Worm (Caenorhabditis elegans) whole organism, early embryonic: ENCODE measurements around the gene srx-84.

Experiments used
- B0310.2 ChIP-seq: sonication (generic microtip); optimal IDR thresholded peaks from 2 replicates; lab custom pipeline; 2016; ENCODE audit warnings: mild to moderate bottlenecking, missing genetic modification characterization, missing compliant biosample characterization
- F13C5.2 ChIP-seq: sonication (generic microtip); optimal IDR thresholded peaks from 2 replicates; lab custom pipeline; 2017; ENCODE audit warnings: mild to moderate bottlenecking, missing genetic modification characterization, inconsistent platforms, missing compliant biosample characterization
- aly-1 ChIP-seq: sonication (generic microtip); optimal IDR thresholded peaks from 2 replicates; lab custom pipeline; 2016; ENCODE audit warnings: missing genetic modification characterization, missing compliant biosample characterization
- ama-1 ChIP-seq: fragments of 150-350 bp; optimal IDR thresholded peaks from 2 replicates; lab custom pipeline; 2014
- ceh-13 ChIP-seq: fragments of 200-800 bp; sonication (Bioruptor generic); optimal IDR thresholded peaks from 2 replicates; lab custom pipeline; 2018; ENCODE audit warnings: mild to moderate bottlenecking, missing genetic modification characterization, missing compliant biosample characterization
- ceh-36 ChIP-seq: sonication (generic microtip); optimal IDR thresholded peaks from 2 replicates; lab custom pipeline; 2016; ENCODE audit warnings: missing genetic modification characterization, inconsistent platforms, missing compliant biosample characterization
- ets-7 ChIP-seq: sonication (generic microtip); optimal IDR thresholded peaks from 2 replicates; lab custom pipeline; 2016; ENCODE audit warnings: missing genotype, missing genetic modification characterization, missing compliant biosample characterization
- flt-1 ChIP-seq: fragments of 200-800 bp; sonication (Bioruptor generic); IDR thresholded peaks from 2 replicates; pipeline ENCODE4 v1.3.6; 2022; ENCODE audit warnings: missing genetic modification characterization, missing compliant biosample characterization
- hmbx-1 ChIP-seq: sonication (generic microtip); optimal IDR thresholded peaks from 2 replicates; lab custom pipeline; 2016; ENCODE audit warnings: mild to moderate bottlenecking, missing genetic modification characterization, missing compliant biosample characterization
- hmg-4 ChIP-seq: fragments of 200-800 bp; sonication (Bioruptor generic); optimal IDR thresholded peaks from 2 replicates; lab custom pipeline; 2018; ENCODE audit warnings: mild to moderate bottlenecking, missing genetic modification characterization, missing compliant biosample characterization
- hnd-1 ChIP-seq: sonication (generic microtip); optimal IDR thresholded peaks from 2 replicates; lab custom pipeline; 2016; ENCODE audit warnings: missing genetic modification characterization, missing compliant biosample characterization
- pes-1 ChIP-seq: fragments of 200-800 bp; sonication (Bioruptor generic); IDR thresholded peaks from 2 replicates; pipeline ENCODE4 v1.3.6; 2022; ENCODE audit warnings: missing genetic modification reagents, missing genetic modification characterization, missing compliant biosample characterization
- scrt-1 ChIP-seq: fragments of 200-800 bp; sonication (Bioruptor generic); IDR thresholded peaks from 2 replicates; pipeline ENCODE4 v1.3.6; 2022; ENCODE audit warnings: missing genetic modification characterization, missing compliant biosample characterization
- sea-1 ChIP-seq: fragments of 200-800 bp; sonication (Bioruptor generic); conservative IDR thresholded peaks from 2 replicates; pipeline ENCODE4 v1.3.6; 2022; ENCODE audit warnings: missing genetic modification characterization, missing compliant biosample characterization
- tbx-11 ChIP-seq: fragments of 200-800 bp; sonication (Bioruptor generic); IDR thresholded peaks from 2 replicates; pipeline ENCODE4 v1.3.6; 2022; ENCODE audit warnings: missing genetic modification characterization, missing compliant biosample characterization
- tbx-37 ChIP-seq: fragments of 200-800 bp; sonication (Bioruptor generic); conservative IDR thresholded peaks from 2 replicates; pipeline ENCODE4 v1.3.6; 2022; ENCODE audit warnings: missing genetic modification reagents, missing genetic modification characterization, missing compliant biosample characterization
- tra-4 ChIP-seq: sonication (generic microtip); optimal IDR thresholded peaks from 2 replicates; lab custom pipeline; 2017; ENCODE audit warnings: missing genetic modification characterization, missing compliant biosample characterization

srx-84 gene

ce11 chrV:11593888-11594287, 5.0 kb upstream of the srx-84 start:
- TF ChIP-seq flt-1 (GFP tag; lab: Robert Waterston, UW): no peak

- TF ChIP-seq hmg-4 (GFP tag; lab: Kevin White, UChicago) (no peak), ceh-13 (GFP tag; lab: Kevin White, UChicago) (no peak), aly-1 (no peak), B0310.2 (tag; lab: Kevin White, UChicago) (no peak), pes-1 (GFP tag; lab: Robert Waterston, UW) (no peak), tra-4 (tag; lab: Kevin White, UChicago) (no peak), tbx-11 (GFP tag; lab: Robert Waterston, UW) (no peak), ceh-36 (tag; lab: Kevin White, UChicago) (no peak), flt-1 (GFP tag; lab: Robert Waterston, UW) (no peak), ets-7 (tag; lab: Kevin White, UChicago) (no peak), hmbx-1 (no peak), hnd-1 (tag; lab: Kevin White, UChicago) (no peak), scrt-1 (GFP tag; lab: Robert Waterston, UW) (no peak), tbx-37 (GFP tag; lab: Robert Waterston, UW) (no peak), ama-1 (no peak)
Measured at ce11 chrV:11600800-11601199, 1.9 kb downstream of the srx-84 start, which contains the start of gene F35B12.9. Gene F35B12.9 (plus strand): TSS chrV:11601171.

- TF ChIP-seq hmg-4 (GFP tag; lab: Kevin White, UChicago) (no peak), aly-1 (no peak), sea-1 (GFP tag; lab: Robert Waterston, UW) (no peak), pes-1 (GFP tag; lab: Robert Waterston, UW) (no peak), tbx-11 (GFP tag; lab: Robert Waterston, UW) (no peak), flt-1 (GFP tag; lab: Robert Waterston, UW) (no peak), tbx-37 (GFP tag; lab: Robert Waterston, UW) (no peak), scrt-1 (GFP tag; lab: Robert Waterston, UW) (no peak), ets-7 (tag; lab: Kevin White, UChicago) (no peak), F13C5.2 (no peak), hnd-1 (tag; lab: Kevin White, UChicago) (no peak), ceh-36 (tag; lab: Kevin White, UChicago) (no peak), ceh-13 (GFP tag; lab: Kevin White, UChicago) (no peak), B0310.2 (tag; lab: Kevin White, UChicago) (no peak), tra-4 (tag; lab: Kevin White, UChicago) (no peak), hmbx-1 (no peak), ama-1 (no peak)
Measured at ce11 chrV:11604484-11604883, 5.6 kb downstream of the srx-84 start, which contains the start of gene dhs-20. Gene dhs-20 (minus strand): TSS chrV:11604563.

ce11 chrV:11605227-11605626, 6.3 kb downstream of the srx-84 start:
- TF ChIP-seq ets-7 (tag; lab: Kevin White, UChicago): no peak
- TF ChIP-seq ceh-36 (tag; lab: Kevin White, UChicago): no peak
- TF ChIP-seq hmg-4 (GFP tag; lab: Kevin White, UChicago): no peak
- no peak for TF ChIP-seq ama-1
- no peak for TF ChIP-seq scrt-1 (GFP tag; lab: Robert Waterston, UW)
- TF ChIP-seq ceh-13 (GFP tag; lab: Kevin White, UChicago): no peak
- TF ChIP-seq tbx-11 (GFP tag; lab: Robert Waterston, UW): no peak
- TF ChIP-seq hmbx-1: no peak
- no peak for TF ChIP-seq tra-4 (tag; lab: Kevin White, UChicago)
- TF ChIP-seq B0310.2 (tag; lab: Kevin White, UChicago): no peak

ce11 chrV:11606424-11606823, 7.5 kb downstream of the srx-84 start, which contains the start of gene idpp-16:
Gene idpp-16 (minus strand): TSS chrV:11606524.
- TF ChIP-seq scrt-1 (GFP tag; lab: Robert Waterston, UW): no peak
- no peak for TF ChIP-seq F13C5.2
- no peak for TF ChIP-seq tbx-11 (GFP tag; lab: Robert Waterston, UW)
- no peak for TF ChIP-seq hnd-1 (tag; lab: Kevin White, UChicago)
- no peak for TF ChIP-seq ets-7 (tag; lab: Kevin White, UChicago)
- no peak for TF ChIP-seq tra-4 (tag; lab: Kevin White, UChicago)
- no peak for TF ChIP-seq hmg-4 (GFP tag; lab: Kevin White, UChicago)
- no peak for TF ChIP-seq flt-1 (GFP tag; lab: Robert Waterston, UW)
- TF ChIP-seq pes-1 (GFP tag; lab: Robert Waterston, UW): no peak
- no peak for TF ChIP-seq ceh-36 (tag; lab: Kevin White, UChicago)
- no peak for TF ChIP-seq aly-1
- TF ChIP-seq hmbx-1: no peak
- TF ChIP-seq sea-1 (GFP tag; lab: Robert Waterston, UW): no peak
- no peak for TF ChIP-seq B0310.2 (tag; lab: Kevin White, UChicago)
- TF ChIP-seq tbx-37 (GFP tag; lab: Robert Waterston, UW): no peak
- no peak for TF ChIP-seq ceh-13 (GFP tag; lab: Kevin White, UChicago)
- TF ChIP-seq ama-1: no peak

- TF ChIP-seq pes-1 (GFP tag; lab: Robert Waterston, UW) (no peak), hmg-4 (GFP tag; lab: Kevin White, UChicago) (no peak)
Measured at ce11 chrV:11610049-11610448, 11.1 kb downstream of the srx-84 start, which contains the start of gene piit-1. Gene piit-1 (minus strand): TSS chrV:11610149.

- peak; percentile 88 for TF ChIP-seq pes-1 (GFP tag; lab: Robert Waterston, UW)
- peak; percentile 51 for TF ChIP-seq ceh-36 (tag; lab: Kevin White, UChicago)
- peak; percentile 57 for TF ChIP-seq ceh-13 (GFP tag; lab: Kevin White, UChicago)
- peak; percentile 81 for TF ChIP-seq hmg-4 (GFP tag; lab: Kevin White, UChicago)
- peak; percentile 65 for TF ChIP-seq hnd-1 (tag; lab: Kevin White, UChicago)
- no peak; the same call in 1 of the 2 replicates for TF ChIP-seq scrt-1 (GFP tag; lab: Robert Waterston, UW)
- peak; percentile 82 for TF ChIP-seq tbx-37 (GFP tag; lab: Robert Waterston, UW)
- peak; percentile 92 for TF ChIP-seq F13C5.2
- peak; percentile 83 for TF ChIP-seq sea-1 (GFP tag; lab: Robert Waterston, UW)
- peak; percentile 38 for TF ChIP-seq ets-7 (tag; lab: Kevin White, UChicago)
- peak; percentile 59 for TF ChIP-seq tra-4 (tag; lab: Kevin White, UChicago)
- no peak for TF ChIP-seq ama-1
- TF ChIP-seq tbx-11 (GFP tag; lab: Robert Waterston, UW): peak; percentile 73
- TF ChIP-seq hmbx-1: peak; percentile 8
- TF ChIP-seq flt-1 (GFP tag; lab: Robert Waterston, UW): no peak; the same call in 1 of the 2 replicates
- peak; percentile 54 for TF ChIP-seq aly-1
- peak; percentile 64 for TF ChIP-seq B0310.2 (tag; lab: Kevin White, UChicago)
Measured at ce11 chrV:11610481-11610880, 11.6 kb downstream of the srx-84 start, which contains the start of gene sas-5. Gene sas-5 (plus strand): TSS chrV:11610737.
